Worm (Caenorhabditis elegans) whole organism, L1 larva: Measurements from ENCODE around the gene srp-6.

Experiments used
- C04F5.9 ChIP-seq: sonication (generic microtip); optimal IDR thresholded peaks from 2 replicates; lab custom pipeline; 2016; ENCODE audit warnings: missing genetic modification characterization, missing compliant biosample characterization
- C16A3.4 ChIP-seq: fragments of 150-350 bp; optimal IDR thresholded peaks from 2 replicates; lab custom pipeline; 2014; ENCODE audit warnings: missing biosample characterization, missing genetic modification characterization
- blmp-1 ChIP-seq: fragments of 150-350 bp; optimal IDR thresholded peaks from 2 replicates; lab custom pipeline; 2014; ENCODE audit warnings: missing biosample characterization, missing genetic modification characterization
- ceh-63 ChIP-seq: fragments of 200-800 bp; sonication (Bioruptor generic); optimal IDR thresholded peaks from 2 replicates; lab custom pipeline; 2018; ENCODE audit warnings: mild to moderate bottlenecking, missing genetic modification characterization, missing compliant biosample characterization
- ceh-82 ChIP-seq, 3 experiments: fragments of 150-350 bp in 1 of 3; sonication (generic microtip) in 2 of 3; optimal IDR thresholded peaks; 2 replicates each; lab custom pipeline; 2014 to 2017; ENCODE audit warnings: missing biosample characterization in 3 of 3, missing genetic modification characterization in 3 of 3
- ceh-88 ChIP-seq: fragments of 200-800 bp; sonication (Bioruptor generic); IDR thresholded peaks from 2 replicates; pipeline ENCODE4 v1.3.6; 2022; ENCODE audit warnings: missing genetic modification characterization, missing compliant biosample characterization
- ceh-90 ChIP-seq: sonication (generic microtip); optimal IDR thresholded peaks from 2 replicates; lab custom pipeline; 2016; ENCODE audit warnings: missing genetic modification characterization, missing compliant biosample characterization
- ces-1 ChIP-seq: fragments of 150-350 bp; optimal IDR thresholded peaks from 2 replicates; lab custom pipeline; 2014; ENCODE audit warnings: missing biosample characterization, missing genetic modification reagents, missing genetic modification characterization
- efl-1 ChIP-seq, 4 experiments: fragments of 150-350 bp; optimal IDR thresholded peaks in 3 of 4; peaks in 1 of 4; 1 replicate in 1 of 4; 2 replicates in 3 of 4; lab custom pipeline; 2014; ENCODE audit warnings: missing biosample characterization in 2 of 4, missing genetic modification characterization in 2 of 4, missing genetic modification reagents in 2 of 4
- efl-3 ChIP-seq: fragments of 200-800 bp; sonication (Bioruptor generic); optimal IDR thresholded peaks from 2 replicates; lab custom pipeline; 2018; ENCODE audit warnings: mild to moderate bottlenecking, missing genetic modification characterization, missing compliant biosample characterization
- elt-3 ChIP-seq, 6 experiments: fragments of 150-350 bp in 1 of 6; sonication (generic microtip); optimal IDR thresholded peaks; 2 replicates each; lab custom pipeline; 2017 to 2018; ENCODE audit warnings: missing biosample characterization in 6 of 6, missing genetic modification characterization in 6 of 6, inconsistent platforms in 1 of 6
- grh-1 ChIP-seq: fragments of 200-800 bp; sonication (Bioruptor generic); IDR thresholded peaks from 2 replicates; pipeline ENCODE4 v1.3.6; 2022; ENCODE audit warnings: missing genetic modification reagents, missing genetic modification characterization, missing compliant biosample characterization
- hlh-17 ChIP-seq: fragments of 200-800 bp; sonication (Bioruptor generic); optimal IDR thresholded peaks from 2 replicates; lab custom pipeline; 2018; ENCODE audit warnings: missing genetic modification characterization, mild to moderate bottlenecking, missing compliant biosample characterization, moderate library complexity, borderline replicate concordance
- hlh-4 ChIP-seq: sonication (generic microtip); optimal IDR thresholded peaks from 2 replicates; lab custom pipeline; 2016; ENCODE audit warnings: mild to moderate bottlenecking, missing genetic modification characterization, missing compliant biosample characterization
- hpl-2 ChIP-seq: fragments of 150-350 bp; optimal IDR thresholded peaks from 2 replicates; lab custom pipeline; 2014; ENCODE audit warnings: missing biosample characterization, missing genetic modification reagents, missing genetic modification characterization
- irx-1 ChIP-seq: sonication (generic microtip); optimal IDR thresholded peaks from 2 replicates; lab custom pipeline; 2016; ENCODE audit warnings: missing genetic modification characterization, missing compliant biosample characterization
- isw-1 ChIP-seq: fragments of 200-800 bp; sonication (Bioruptor generic); IDR thresholded peaks from 2 replicates; pipeline ENCODE4 v1.3.6; 2022; ENCODE audit warnings: missing genetic modification characterization, missing compliant biosample characterization
- jun-1 ChIP-seq: fragments of 150-350 bp; optimal IDR thresholded peaks from 2 replicates; lab custom pipeline; 2014; ENCODE audit warnings: missing biosample characterization, missing genetic modification reagents, missing genetic modification characterization
- lin-13 ChIP-seq: fragments of 150-350 bp; optimal IDR thresholded peaks from 2 replicates; lab custom pipeline; 2014; ENCODE audit warnings: missing biosample characterization, missing genetic modification reagents, missing genetic modification characterization
- lin-35 ChIP-seq, 2 experiments: fragments of 150-350 bp; optimal IDR thresholded peaks; 2 replicates each; lab custom pipeline; 2014; ENCODE audit warnings: missing biosample characterization in 2 of 2, missing genetic modification characterization in 2 of 2, missing genetic modification reagents in 2 of 2
- mdl-1 ChIP-seq, 2 experiments: fragments of 150-350 bp; optimal IDR thresholded peaks; 2 replicates each; lab custom pipeline; 2014 to 2017; ENCODE audit warnings: missing biosample characterization in 2 of 2, missing genetic modification characterization in 2 of 2, inconsistent platforms in 1 of 2
- mef-2 ChIP-seq: fragments of 150-350 bp; optimal IDR thresholded peaks from 2 replicates; lab custom pipeline; 2014; ENCODE audit warnings: missing biosample characterization, missing genetic modification characterization
- nhr-19 ChIP-seq: fragments of 200-800 bp; sonication (Bioruptor generic); conservative IDR thresholded peaks from 2 replicates; pipeline ENCODE4 v1.3.6; 2022; ENCODE audit warnings: missing genetic modification characterization, missing compliant biosample characterization
- nhr-20 ChIP-seq: sonication (generic microtip); optimal IDR thresholded peaks from 2 replicates; lab custom pipeline; 2016; ENCODE audit warnings: mild to moderate bottlenecking, missing genetic modification characterization, missing compliant biosample characterization
- nhr-237 ChIP-seq: fragments of 150-350 bp; optimal IDR thresholded peaks from 2 replicates; lab custom pipeline; 2014; ENCODE audit warnings: missing biosample characterization, missing genetic modification characterization
- nhr-47 ChIP-seq: sonication (generic microtip); optimal IDR thresholded peaks from 2 replicates; lab custom pipeline; 2016; ENCODE audit warnings: mild to moderate bottlenecking, missing genetic modification characterization, moderate library complexity, missing compliant biosample characterization
- nhr-71 ChIP-seq: sonication (generic microtip); optimal IDR thresholded peaks from 2 replicates; lab custom pipeline; 2016; ENCODE audit warnings: mild to moderate bottlenecking, missing genetic modification characterization, moderate library complexity, missing compliant biosample characterization
- nhr-85 ChIP-seq: sonication (generic microtip); peaks from one replicate; lab custom pipeline; 2016; ENCODE audit warnings: missing genetic modification characterization, inconsistent platforms, missing compliant biosample characterization
- pqm-1 ChIP-seq: sonication (generic microtip); optimal IDR thresholded peaks from 3 replicates; lab custom pipeline; 2017; ENCODE audit warnings: missing biosample characterization, missing genetic modification characterization
- skn-1 ChIP-seq: fragments of 150-350 bp; optimal IDR thresholded peaks from 2 replicates; lab custom pipeline; 2014; ENCODE audit warnings: missing biosample characterization, missing genetic modification characterization
- snpc-4 ChIP-seq: fragments of 150-350 bp; optimal IDR thresholded peaks from 2 replicates; lab custom pipeline; 2014; ENCODE audit warnings: missing biosample characterization, missing genetic modification characterization
- snu-23 ChIP-seq: sonication (generic microtip); optimal IDR thresholded peaks from 2 replicates; lab custom pipeline; 2016; ENCODE audit warnings: missing genetic modification characterization, missing compliant biosample characterization
- swsn-7 ChIP-seq: sonication (generic microtip); optimal IDR thresholded peaks from 2 replicates; lab custom pipeline; 2016; ENCODE audit warnings: missing genetic modification characterization, missing compliant biosample characterization
- tbx-2 ChIP-seq: sonication (generic microtip); optimal IDR thresholded peaks from 2 replicates; lab custom pipeline; 2016; ENCODE audit warnings: missing genetic modification characterization, missing compliant biosample characterization
- unc-130 ChIP-seq: fragments of 150-350 bp; optimal IDR thresholded peaks from 2 replicates; lab custom pipeline; 2017; ENCODE audit warnings: missing biosample characterization, missing genetic modification characterization, inconsistent platforms
- unc-86 ChIP-seq: sonication (generic microtip); optimal IDR thresholded peaks from 2 replicates; lab custom pipeline; 2016; ENCODE audit warnings: missing genetic modification characterization, missing compliant biosample characterization
- xbp-1 ChIP-seq: sonication (generic microtip); optimal IDR thresholded peaks from 2 replicates; lab custom pipeline; 2016; ENCODE audit warnings: missing genetic modification characterization, missing compliant biosample characterization
- zag-1 ChIP-seq: fragments of 150-350 bp; optimal IDR thresholded peaks from 2 replicates; lab custom pipeline; 2014; ENCODE audit warnings: missing biosample characterization, missing genetic modification characterization

The srp-6 gene

DNA sequence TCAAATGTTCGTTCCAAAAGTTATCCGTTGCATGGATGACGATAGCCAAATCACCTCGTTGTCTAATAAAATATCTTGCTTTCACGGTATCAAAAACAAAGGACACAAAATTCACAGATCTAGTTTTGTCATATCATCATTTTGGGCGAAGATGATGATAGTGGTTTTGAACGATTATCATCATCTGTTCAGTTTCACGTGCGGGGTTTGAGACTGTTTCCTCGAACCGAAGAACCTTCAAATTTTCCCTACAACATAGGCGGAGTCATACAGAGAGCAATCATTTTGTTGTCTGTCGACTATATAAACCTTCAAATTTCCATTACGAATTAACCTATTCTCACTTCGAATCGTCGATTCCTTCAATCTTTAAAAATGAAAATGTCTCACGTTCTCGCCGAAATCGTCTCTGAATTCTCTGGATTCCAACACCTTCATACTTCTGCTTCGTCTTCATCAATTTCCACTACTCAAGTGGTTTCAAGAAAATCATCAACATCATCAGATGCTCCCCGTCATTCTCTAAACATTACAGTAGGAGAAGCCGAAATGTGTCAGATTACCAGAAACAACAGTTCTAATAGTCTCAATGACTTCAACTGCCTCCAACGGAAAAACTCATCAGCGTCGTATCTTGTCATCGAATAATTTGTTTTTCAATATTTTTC is 27.3 kb upstream of the srp-6 start, which contains the start of gene F18E3.11:
TSS of gene F18E3.11 (plus strand) at position 376 of the 668 bp plus-strand sequence.
- peak; percentile 67 for TF ChIP-seq blmp-1 (tag; lab: Kevin White, UChicago)
- 0 out of 2 replicates have a peak, but pooled peaks have one; percentile 26 for TF ChIP-seq grh-1 (GFP tag; lab: Robert Waterston, UW)
- TF ChIP-seq zag-1 (tag; lab: Kevin White, UChicago), result no peak
- peak; percentile 90 for TF ChIP-seq nhr-85 (tag; lab: Kevin White, UChicago)
- TF ChIP-seq nhr-20 (tag; lab: Kevin White, UChicago), result peak; percentile 88
- TF ChIP-seq unc-86, result no peak
- TF ChIP-seq lin-35 (GFP tag; optimal IDR thresholded peaks at IDR 0.05; lab: Kevin White, UChicago), result peak in 1 of 2 experiments; percentile 26
- peak in 1 of 2 experiments; percentile 64 for TF ChIP-seq mdl-1 (tag; optimal IDR thresholded peaks at IDR 0.05; lab: Kevin White, UChicago)
- TF ChIP-seq lin-13 (GFP tag; lab: Kevin White, UChicago), result no peak
- TF ChIP-seq tbx-2, result peak; percentile 47
- TF ChIP-seq ceh-63 (GFP tag; lab: Kevin White, UChicago), result no peak
- peak; percentile 74 for TF ChIP-seq nhr-71 (tag; lab: Kevin White, UChicago)
- no peak for TF ChIP-seq efl-1 (optimal IDR thresholded peaks at IDR 0.05; lab: Kevin White, UChicago)
- peak in 1 of 2 experiments; percentile 91 for TF ChIP-seq efl-1 (GFP tag; optimal IDR thresholded peaks at IDR 0.05 in 1 of 2; lab: Kevin White, UChicago)
- peak; percentile 86 for TF ChIP-seq nhr-19 (GFP tag; lab: Robert Waterston, UW)
- peak; percentile 69 for TF ChIP-seq snu-23 (GFP tag; lab: Kevin White, UChicago)
- peak in 3 of 6 experiments; percentile 31 to 88 (median 60) for TF ChIP-seq elt-3 (tag; optimal IDR thresholded peaks at IDR 0.05; lab: Kevin White, UChicago)
- peak; percentile 87 for TF ChIP-seq skn-1 (tag; lab: Kevin White, UChicago)
- peak; percentile 16 for TF ChIP-seq unc-130 (tag; lab: Kevin White, UChicago)
- TF ChIP-seq ceh-82 (tag; optimal IDR thresholded peaks at IDR 0.05; lab: Kevin White, UChicago), result no peak
- TF ChIP-seq, all 84 proteins: peak for 14

DNA sequence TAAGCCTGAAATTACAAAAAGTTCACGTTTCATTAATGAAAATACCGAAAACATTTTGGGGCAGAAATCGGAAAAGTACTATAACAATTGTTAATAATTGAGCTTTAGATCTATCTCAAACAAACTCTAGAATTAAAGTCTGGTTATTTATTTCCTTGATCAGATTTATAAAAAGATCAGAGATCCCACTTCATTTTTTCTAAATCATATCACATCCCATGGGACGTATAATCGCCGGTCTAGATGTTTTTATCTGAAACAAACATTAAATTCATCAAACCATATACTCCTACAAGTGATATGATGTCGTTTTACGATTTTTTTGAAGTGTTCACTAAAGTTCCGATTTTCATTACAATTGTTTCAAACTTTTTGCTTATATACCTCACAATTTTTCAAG is 25.8 kb upstream of the srp-6 start, which contains the start of gene str-41:
TSS of gene str-41 (plus strand) at position 301 of the 400 bp plus-strand sequence.
- TF ChIP-seq efl-3 (GFP tag; lab: Kevin White, UChicago) (no peak), efl-1 (optimal IDR thresholded peaks at IDR 0.05; lab: Kevin White, UChicago) (no peak), efl-1 (GFP tag; optimal IDR thresholded peaks at IDR 0.05 in 1 of 2; lab: Kevin White, UChicago) (peak in 1 of 2 experiments; percentile 13), C16A3.4 (tag; lab: Kevin White, UChicago) (no peak), irx-1 (tag; lab: Kevin White, UChicago) (no peak), xbp-1 (tag; lab: Kevin White, UChicago) (no peak), jun-1 (no peak), isw-1 (GFP tag; lab: Robert Waterston, UW) (no peak), swsn-7 (no peak)

DNA sequence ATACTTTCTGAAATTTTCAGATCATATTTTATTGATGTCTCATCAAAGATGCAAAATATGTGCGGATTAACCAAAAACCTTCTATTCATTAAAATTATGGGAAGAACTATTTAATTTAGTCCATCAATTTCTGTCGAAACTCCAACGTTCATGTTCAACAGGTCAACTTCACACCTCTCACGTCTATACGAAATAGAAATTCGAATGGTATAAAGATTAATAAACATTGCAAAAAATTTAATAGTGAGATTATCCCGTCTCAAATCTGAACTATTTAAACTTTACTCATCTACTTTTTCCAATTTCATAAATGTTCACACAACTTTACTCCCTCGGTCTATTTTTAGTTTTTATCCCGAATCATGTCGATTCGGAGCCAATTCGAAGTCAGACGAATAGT is 23.7 kb upstream of the srp-6 start, which contains the start of gene R13D7.2:
TSS of gene R13D7.2 (plus strand) at position 301 of the 400 bp plus-strand sequence.
- TF ChIP-seq snpc-4 (tag; lab: Kevin White, UChicago) (no peak), mef-2 (tag; lab: Kevin White, UChicago) (no peak), pqm-1 (tag; lab: Kevin White, UChicago) (no peak), blmp-1 (tag; lab: Kevin White, UChicago) (no peak), ceh-90 (tag; lab: Kevin White, UChicago) (no peak), nhr-237 (tag; lab: Kevin White, UChicago) (no peak), ces-1 (GFP tag; lab: Kevin White, UChicago) (no peak), C04F5.9 (tag; lab: Kevin White, UChicago) (no peak), ceh-88 (GFP tag; lab: Robert Waterston, UW) (no peak), nhr-47 (tag; lab: Kevin White, UChicago) (no peak), hlh-17 (no peak), zag-1 (tag; lab: Kevin White, UChicago) (no peak), hpl-2 (GFP tag; lab: Kevin White, UChicago) (no peak), hlh-4 (tag; lab: Kevin White, UChicago) (no peak)
